Fruit fly (Drosophila melanogaster) whole organism, prepupa: ENCODE measurements around the gene CG5447.

Experiments
- CG11294 ChIP-seq: fragments of 200-800 bp; sonication (Bioruptor generic); IDR thresholded peaks from 2 replicates; pipeline ENCODE4 v1.3.6; 2022; ENCODE audit warnings: missing biosample characterization, missing genetic modification characterization
- CG11762 ChIP-seq: fragments of 200-800 bp; sonication (Bioruptor generic); optimal IDR thresholded peaks from 3 replicates; lab custom pipeline; 2016; ENCODE audit warnings: missing biosample characterization, missing genetic modification characterization; ENCODE audit not compliant: insufficient read depth
- CG11902 ChIP-seq: fragments of 200-800 bp; sonication (Bioruptor generic); optimal IDR thresholded peaks from 3 replicates; lab custom pipeline; 2016; ENCODE audit warnings: missing biosample characterization, missing genetic modification characterization
- CG15336 ChIP-seq: fragments of 200-800 bp; sonication (Bioruptor generic); IDR thresholded peaks from 2 replicates; pipeline ENCODE4 v1.3.6; 2022; ENCODE audit warnings: missing biosample characterization, missing genetic modification characterization
- CG1621 ChIP-seq: fragments of 200-800 bp; sonication (Bioruptor generic); optimal IDR thresholded peaks from 3 replicates; lab custom pipeline; 2018; ENCODE audit warnings: missing biosample characterization, mild to moderate bottlenecking, missing genetic modification characterization
- CG3032 ChIP-seq: fragments of 200-800 bp; optimal IDR thresholded peaks from 2 replicates; lab custom pipeline; 2019; ENCODE audit warnings: missing biosample characterization, mild to moderate bottlenecking, missing genetic modification characterization, moderate library complexity
- CG31627 ChIP-seq: fragments of 200-800 bp; sonication (Bioruptor generic); optimal IDR thresholded peaks from 3 replicates; lab custom pipeline; 2016; ENCODE audit warnings: missing biosample characterization, missing genetic modification characterization
- CG32006 ChIP-seq: fragments of 200-800 bp; sonication (Bioruptor generic); optimal IDR thresholded peaks from 3 replicates; lab custom pipeline; 2017; ENCODE audit warnings: missing biosample characterization, mild to moderate bottlenecking, missing genetic modification characterization
- CG3919 ChIP-seq: fragments of 200-800 bp; sonication (Bioruptor generic); optimal IDR thresholded peaks from 3 replicates; lab custom pipeline; 2016; ENCODE audit warnings: missing biosample characterization, missing genetic modification characterization
- CG4318 ChIP-seq: fragments of 200-800 bp; sonication (Bioruptor generic); optimal IDR thresholded peaks from 3 replicates; lab custom pipeline; 2017; ENCODE audit warnings: missing biosample characterization, mild to moderate bottlenecking, missing genetic modification characterization
- CG6163 ChIP-seq: fragments of 200-800 bp; sonication (Bioruptor generic); IDR thresholded peaks from 3 replicates; pipeline ENCODE4 v1.3.6; 2022; ENCODE audit warnings: missing biosample characterization, missing genetic modification characterization
- CG6276 ChIP-seq: fragments of 200-800 bp; sonication (Bioruptor generic); optimal IDR thresholded peaks from 2 replicates; lab custom pipeline; 2017; ENCODE audit warnings: missing biosample characterization, mild to moderate bottlenecking, missing genetic modification characterization
- CG6808 ChIP-seq: fragments of 200-800 bp; sonication (Bioruptor generic); optimal IDR thresholded peaks from 3 replicates; lab custom pipeline; 2017; ENCODE audit warnings: missing biosample characterization, missing genetic modification characterization, mild to moderate bottlenecking, moderate library complexity, missing genetic modification reagents
- CG8119 ChIP-seq: fragments of 200-800 bp; sonication (Bioruptor generic); IDR thresholded peaks from 3 replicates; pipeline ENCODE4 v1.3.6; 2022; ENCODE audit warnings: missing biosample characterization, missing genetic modification characterization
- CG8319 ChIP-seq: fragments of 200-800 bp; sonication (Bioruptor generic); optimal IDR thresholded peaks from 3 replicates; lab custom pipeline; 2016; ENCODE audit warnings: missing biosample characterization, missing genetic modification characterization
- CG8632 ChIP-seq: fragments of 200-800 bp; sonication (Bioruptor generic); optimal IDR thresholded peaks from 3 replicates; lab custom pipeline; 2016; ENCODE audit warnings: missing biosample characterization, missing genetic modification characterization
- CG9139 ChIP-seq: fragments of 200-800 bp; sonication (Bioruptor generic); optimal IDR thresholded peaks from 3 replicates; lab custom pipeline; 2017; ENCODE audit warnings: missing biosample characterization, mild to moderate bottlenecking, missing genetic modification characterization
- Eip75B ChIP-seq: fragments of 200-800 bp; sonication (Bioruptor generic); optimal IDR thresholded peaks from 3 replicates; lab custom pipeline; 2016; ENCODE audit warnings: missing biosample characterization, missing genetic modification characterization
- Eip78C ChIP-seq: fragments of 200-800 bp; sonication (Bioruptor generic); peaks from one replicate; lab custom pipeline; 2016; ENCODE audit warnings: missing biosample characterization, missing genetic modification characterization
- Eip93F ChIP-seq: fragments of 200-800 bp; sonication (Bioruptor generic); optimal IDR thresholded peaks from 2 replicates; lab custom pipeline; 2016; ENCODE audit warnings: missing biosample characterization, mild to moderate bottlenecking, missing genetic modification characterization
- Ets21C ChIP-seq: fragments of 200-800 bp; sonication (Bioruptor generic); optimal IDR thresholded peaks from 3 replicates; lab custom pipeline; 2016; ENCODE audit warnings: missing biosample characterization, missing genetic modification characterization
- Ets96B ChIP-seq: fragments of 200-800 bp; optimal IDR thresholded peaks from 2 replicates; lab custom pipeline; 2019; ENCODE audit warnings: missing biosample characterization, mild to moderate bottlenecking, missing genetic modification characterization, moderate library complexity
- Gug ChIP-seq: fragments of 200-800 bp; sonication (Bioruptor generic); IDR thresholded peaks from 2 replicates; pipeline ENCODE4 v1.3.6; 2022; ENCODE audit warnings: missing biosample characterization, missing genetic modification characterization
- Hr38 ChIP-seq: sonication (Bioruptor generic); optimal IDR thresholded peaks from 2 replicates; lab custom pipeline; 2016; ENCODE audit warnings: missing biosample characterization, missing genetic modification characterization
- Hr4 ChIP-seq: fragments of 200-800 bp; sonication (Bioruptor generic); optimal IDR thresholded peaks from 3 replicates; lab custom pipeline; 2016; ENCODE audit warnings: missing biosample characterization, missing genetic modification characterization
- Met ChIP-seq: fragments of 200-800 bp; sonication (Bioruptor generic); optimal IDR thresholded peaks from 3 replicates; lab custom pipeline; 2016; ENCODE audit warnings: missing biosample characterization, missing genetic modification characterization
- OdsH ChIP-seq: fragments of 200-800 bp; sonication (Bioruptor generic); optimal IDR thresholded peaks from 3 replicates; lab custom pipeline; 2016; ENCODE audit warnings: missing biosample characterization, missing genetic modification characterization
- Smox ChIP-seq: fragments of 200-800 bp; sonication (Bioruptor generic); optimal IDR thresholded peaks from 3 replicates; lab custom pipeline; 2016; ENCODE audit warnings: missing biosample characterization, missing genetic modification characterization
- Sox102F ChIP-seq: fragments of 200-800 bp; sonication (Bioruptor generic); optimal IDR thresholded peaks from 2 replicates; lab custom pipeline; 2016; ENCODE audit warnings: missing biosample characterization, mild to moderate bottlenecking, missing genetic modification characterization
- achi ChIP-seq: fragments of 200-800 bp; sonication (Bioruptor generic); optimal IDR thresholded peaks from 3 replicates; lab custom pipeline; 2016; ENCODE audit warnings: missing biosample characterization, missing genetic modification characterization
- acj6 ChIP-seq: fragments of 200-800 bp; sonication (Bioruptor generic); optimal IDR thresholded peaks from 3 replicates; lab custom pipeline; 2016; ENCODE audit warnings: missing biosample characterization, missing genetic modification characterization
- dac ChIP-seq: fragments of 200-800 bp; sonication (Bioruptor generic); optimal IDR thresholded peaks from 2 replicates; lab custom pipeline; 2017; ENCODE audit warnings: missing biosample characterization, mild to moderate bottlenecking, missing genetic modification characterization
- dsx ChIP-seq: fragments of 200-800 bp; optimal IDR thresholded peaks from 3 replicates; lab custom pipeline; 2019; ENCODE audit warnings: missing biosample characterization, mild to moderate bottlenecking, missing genetic modification characterization, moderate library complexity; ENCODE audit not compliant: poor library complexity, severe bottlenecking
- eg ChIP-seq: fragments of 200-800 bp; sonication (Bioruptor generic); IDR thresholded peaks from 3 replicates; pipeline ENCODE4 v1.3.6; 2022; ENCODE audit warnings: missing biosample characterization, missing genetic modification characterization
- fd85E ChIP-seq: fragments of 200-800 bp; sonication (Bioruptor generic); optimal IDR thresholded peaks from 3 replicates; lab custom pipeline; 2016; ENCODE audit warnings: missing biosample characterization, missing genetic modification characterization
- net ChIP-seq: fragments of 200-800 bp; sonication (Bioruptor generic); optimal IDR thresholded peaks from 3 replicates; lab custom pipeline; 2016; ENCODE audit warnings: missing biosample characterization, missing genetic modification characterization
- pdm3 ChIP-seq: fragments of 200-800 bp; sonication (Bioruptor generic); optimal IDR thresholded peaks from 3 replicates; lab custom pipeline; 2016; ENCODE audit warnings: missing biosample characterization, missing genetic modification characterization
- salr ChIP-seq, 2 experiments: fragments of 200-800 bp; sonication (Bioruptor generic); optimal IDR thresholded peaks; 3 replicates each; lab custom pipeline; 2016 to 2018; ENCODE audit warnings: missing biosample characterization in 2 of 2, missing genetic modification characterization in 2 of 2, mild to moderate bottlenecking in 1 of 2
- ss ChIP-seq, 2 experiments: fragments of 200-800 bp; sonication (Bioruptor generic); optimal IDR thresholded peaks; 2 replicates in 1 of 2; 3 replicates in 1 of 2; lab custom pipeline; 2017 to 2018; ENCODE audit warnings: mild to moderate bottlenecking in 2 of 2, missing biosample characterization in 2 of 2, missing genetic modification characterization in 2 of 2, moderate library complexity in 1 of 2
- svp ChIP-seq: fragments of 200-800 bp; sonication (Bioruptor generic); peaks from one replicate; lab custom pipeline; 2016; ENCODE audit warnings: missing biosample characterization, missing genetic modification characterization
- topi ChIP-seq: fragments of 200-800 bp; sonication (Bioruptor generic); optimal IDR thresholded peaks from 3 replicates; lab custom pipeline; 2016; ENCODE audit warnings: missing biosample characterization, missing genetic modification characterization

Gene CG5447

DNA sequence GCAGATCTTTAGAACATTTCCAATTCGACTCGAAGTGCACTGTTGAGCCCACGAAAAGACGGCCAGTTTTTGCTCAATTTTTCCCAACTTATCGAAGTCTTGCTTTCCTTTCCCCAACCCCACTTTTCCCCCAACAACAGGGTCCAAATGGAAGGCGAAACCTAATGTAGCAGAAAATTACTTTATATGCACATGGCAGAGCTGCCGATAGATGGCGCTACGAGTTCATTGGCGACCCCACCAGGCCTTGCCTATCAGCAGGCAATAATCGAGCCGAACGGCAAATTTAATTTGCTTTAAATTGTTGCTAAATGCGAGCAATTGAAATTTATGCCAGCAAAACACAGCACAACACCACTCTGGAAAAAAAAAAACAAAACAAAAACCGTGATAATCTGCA is 19.8 kb upstream of the CG5447 start:
- no peak for TF ChIP-seq Hr38 (GFP tag; lab: Kevin White, UChicago)
- TF ChIP-seq CG6163 (GFP tag; lab: Robert Waterston, UW): no peak
- TF ChIP-seq CG3032 (tag; lab: Kevin White, UChicago): no peak
- TF ChIP-seq dsx: no peak
- no peak for TF ChIP-seq Eip93F (GFP tag; lab: Kevin White, UChicago)
- TF ChIP-seq Smox: no peak
- TF ChIP-seq Ets21C (GFP tag; lab: Kevin White, UChicago): no peak
- no peak for TF ChIP-seq Met (GFP tag; lab: Kevin White, UChicago)
- TF ChIP-seq CG11294: no peak

DNA sequence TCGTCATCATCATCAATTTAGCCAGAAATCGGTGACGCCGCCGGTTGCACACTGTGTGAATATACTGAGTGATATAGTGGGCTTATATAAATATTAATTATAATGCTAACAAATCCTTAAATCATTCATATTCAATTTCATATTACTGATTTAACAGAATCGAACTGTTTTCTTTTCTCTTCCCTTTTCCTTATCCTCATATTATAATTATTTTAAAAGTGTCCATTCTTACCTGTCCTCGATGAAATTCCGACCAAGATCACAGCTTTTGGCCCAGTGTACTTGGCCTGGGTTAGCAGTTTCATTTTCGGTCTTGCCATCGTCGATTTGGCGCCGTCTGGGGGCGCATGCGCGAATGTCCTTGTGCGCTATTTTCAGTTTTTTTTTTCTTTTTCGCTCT is 19.4 kb upstream of the CG5447 start:
- no peak for TF ChIP-seq CG11294
- 0 out of 3 replicates have a peak, but pooled peaks have one; percentile 40 for TF ChIP-seq CG8119
- peak; percentile 25; the same call in 1 of the 3 replicates for TF ChIP-seq eg
- peak; percentile 3 for TF ChIP-seq acj6
- peak; percentile 15 for TF ChIP-seq CG6276 (GFP tag; lab: Kevin White, UChicago)
- TF ChIP-seq Ets96B (tag; lab: Kevin White, UChicago): no peak
- TF ChIP-seq CG1621 (tag; lab: Kevin White, UChicago): no peak
- no peak for TF ChIP-seq dac (GFP tag; lab: Kevin White, UChicago)
- TF ChIP-seq CG8632 (GFP tag; lab: Kevin White, UChicago): peak; percentile 6
- TF ChIP-seq CG11762: peak; percentile 13
- no peak for TF ChIP-seq CG11902
- no peak for TF ChIP-seq CG8319 (GFP tag; lab: Kevin White, UChicago)
- TF ChIP-seq ss (GFP tag; optimal IDR thresholded peaks at IDR 0.05; lab: Kevin White, UChicago): no peak
- peak; percentile 7 for TF ChIP-seq CG3032 (tag; lab: Kevin White, UChicago)
- TF ChIP-seq CG15336 (GFP tag; lab: Robert Waterston, UW): 0 out of 2 replicates have a peak, but pooled peaks have one; percentile 23
- no peak for TF ChIP-seq Met (GFP tag; lab: Kevin White, UChicago)
- TF ChIP-seq achi: peak; percentile 40
- no peak for TF ChIP-seq Gug (GFP tag; lab: Robert Waterston, UW)
- TF ChIP-seq Smox: no peak
- TF ChIP-seq Eip75B: no peak
- no peak for TF ChIP-seq fd85E (GFP tag; lab: Kevin White, UChicago)
- TF ChIP-seq topi (GFP tag; lab: Kevin White, UChicago): no peak
- TF ChIP-seq Eip78C (GFP tag; lab: Kevin White, UChicago): peak; percentile 79
- TF ChIP-seq CG3919 (GFP tag; lab: Kevin White, UChicago): peak; percentile 28
- no peak for TF ChIP-seq CG6808 (GFP tag; lab: Kevin White, UChicago)
- TF ChIP-seq CG32006 (GFP tag; lab: Kevin White, UChicago): peak; percentile 62
- TF ChIP-seq CG4318 (GFP tag; lab: Kevin White, UChicago): peak; percentile 22
- no peak for TF ChIP-seq Sox102F
- TF ChIP-seq Hr4: peak; percentile 42
- peak; percentile 46 for TF ChIP-seq svp (GFP tag; lab: Kevin White, UChicago)
- peak; percentile 10 for TF ChIP-seq pdm3

DNA sequence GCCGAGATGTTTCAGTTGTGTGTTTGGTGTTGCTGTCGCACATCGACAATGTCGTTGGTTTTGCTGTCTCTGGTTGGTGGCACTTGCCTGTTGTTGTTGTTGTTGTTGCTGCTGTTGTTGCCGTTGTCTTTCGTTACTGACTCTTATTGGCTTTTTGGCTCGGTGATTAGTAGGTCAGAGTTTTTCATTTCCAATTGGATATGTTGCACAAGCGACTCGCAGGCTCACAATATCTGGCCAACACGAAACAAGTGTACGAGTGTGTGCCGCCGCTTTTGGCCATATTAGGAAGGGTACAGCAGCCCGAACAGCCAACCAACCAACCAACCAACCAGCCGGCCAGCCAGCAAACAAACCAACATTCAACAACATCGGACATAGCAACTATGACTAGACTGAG is 18.6 kb upstream of the CG5447 start:
- no peak for TF ChIP-seq CG4318 (GFP tag; lab: Kevin White, UChicago)

DNA sequence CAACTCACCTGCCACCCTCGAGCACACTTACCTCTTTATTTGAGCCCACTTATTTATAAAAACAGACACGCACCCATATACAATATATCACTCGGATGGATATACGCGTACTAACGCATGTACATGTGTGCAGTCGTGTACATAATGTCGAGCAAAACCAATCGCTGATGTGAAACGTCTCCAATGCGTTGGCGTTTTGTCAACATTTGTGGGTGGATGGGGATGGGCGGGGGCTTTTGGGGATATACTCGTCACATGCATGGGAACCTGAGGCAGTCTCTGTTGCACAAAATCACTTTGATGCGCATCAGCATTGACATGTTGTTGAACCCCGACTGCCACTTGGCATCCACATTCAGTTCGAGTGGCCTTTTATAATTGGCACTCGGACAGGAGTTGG is 16.3 kb upstream of the CG5447 start:
- TF ChIP-seq svp (GFP tag; lab: Kevin White, UChicago) (no peak), OdsH (GFP tag; lab: Kevin White, UChicago) (no peak), net (GFP tag; lab: Kevin White, UChicago) (no peak), salr (GFP tag; optimal IDR thresholded peaks at IDR 0.05; lab: Kevin White, UChicago) (no peak), topi (GFP tag; lab: Kevin White, UChicago) (no peak), ss (GFP tag; optimal IDR thresholded peaks at IDR 0.05; lab: Kevin White, UChicago) (no peak), CG9139 (GFP tag; lab: Kevin White, UChicago) (no peak), CG31627 (no peak)
